Worm (Caenorhabditis elegans) whole organism, L4/young adult: Measurements from ENCODE around the gene cut-6.

Source experiments
- W03F9.2 ChIP-seq: fragments of 150-350 bp; optimal IDR thresholded peaks from 2 replicates; lab custom pipeline; 2014; ENCODE audit warnings: missing biosample characterization, missing genetic modification characterization
- dao-5 ChIP-seq: sonication (generic microtip); optimal IDR thresholded peaks from 2 replicates; lab custom pipeline; 2016; ENCODE audit warnings: missing genotype, missing genetic modification characterization, moderate library complexity, missing compliant biosample characterization
- him-1 ChIP-seq: sonication (generic microtip); optimal IDR thresholded peaks from 2 replicates; lab custom pipeline; 2016; ENCODE audit warnings: missing genotype, missing genetic modification reagents, missing genetic modification characterization, missing compliant biosample characterization

Gene cut-6

ce11 chrIII:10935944-10936343 lies 24.7 kb downstream of the cut-6 start, which contains the start of gene rle-1:
Gene rle-1, plus strand, starts transcription at chrIII:10936244.
- TF ChIP-seq dao-5 (tag; lab: Kevin White, UChicago) (no peak), him-1 (tag; lab: Kevin White, UChicago) (no peak), W03F9.2 (tag; lab: Kevin White, UChicago) (no peak)

- no peak for TF ChIP-seq dao-5 (tag; lab: Kevin White, UChicago)
- TF ChIP-seq him-1 (tag; lab: Kevin White, UChicago): no peak
- no peak for TF ChIP-seq W03F9.2 (tag; lab: Kevin White, UChicago)
Observed at ce11 chrIII:10939184-10939583, 27.9 kb downstream of the cut-6 start.

ce11 chrIII:10942905-10943304 lies 31.6 kb downstream of the cut-6 start:
- TF ChIP-seq him-1 (tag; lab: Kevin White, UChicago) (no peak), dao-5 (tag; lab: Kevin White, UChicago) (no peak), W03F9.2 (tag; lab: Kevin White, UChicago) (no peak)

- TF ChIP-seq him-1 (tag; lab: Kevin White, UChicago) (no peak), W03F9.2 (tag; lab: Kevin White, UChicago) (no peak), dao-5 (tag; lab: Kevin White, UChicago) (no peak)
Observed at ce11 chrIII:10945537-10945936, 34.3 kb downstream of the cut-6 start.

- TF ChIP-seq W03F9.2 (tag; lab: Kevin White, UChicago) (no peak), him-1 (tag; lab: Kevin White, UChicago) (no peak), dao-5 (tag; lab: Kevin White, UChicago) (no peak)
Observed at ce11 chrIII:10947155-10947554, 35.9 kb downstream of the cut-6 start, which contains the start of gene strd-1. Gene strd-1, plus strand, starts transcription at chrIII:10947455.

ce11 chrIII:10951713-10952112 lies 40.5 kb downstream of the cut-6 start:
- TF ChIP-seq him-1 (tag; lab: Kevin White, UChicago): no peak

- TF ChIP-seq W03F9.2 (tag; lab: Kevin White, UChicago): no peak
- TF ChIP-seq dao-5 (tag; lab: Kevin White, UChicago): no peak
- no peak for TF ChIP-seq him-1 (tag; lab: Kevin White, UChicago)
Observed at ce11 chrIII:10953160-10953559, 41.9 kb downstream of the cut-6 start, which contains the start of gene zig-5. Gene zig-5, minus strand, starts transcription at chrIII:10953508.

- TF ChIP-seq dao-5 (tag; lab: Kevin White, UChicago) (no peak), him-1 (tag; lab: Kevin White, UChicago) (no peak), W03F9.2 (tag; lab: Kevin White, UChicago) (no peak)
Observed at ce11 chrIII:10957236-10957635, 46.0 kb downstream of the cut-6 start.

- no peak for TF ChIP-seq dao-5 (tag; lab: Kevin White, UChicago)
- TF ChIP-seq W03F9.2 (tag; lab: Kevin White, UChicago): no peak
- no peak for TF ChIP-seq him-1 (tag; lab: Kevin White, UChicago)
Observed at ce11 chrIII:10957710-10958109, 46.5 kb downstream of the cut-6 start.

ce11 chrIII:10960387-10960786 lies 49.1 kb downstream of the cut-6 start:
- TF ChIP-seq W03F9.2 (tag; lab: Kevin White, UChicago) (no peak), dao-5 (tag; lab: Kevin White, UChicago) (no peak), him-1 (tag; lab: Kevin White, UChicago) (no peak)

- TF ChIP-seq W03F9.2 (tag; lab: Kevin White, UChicago) (no peak), him-1 (tag; lab: Kevin White, UChicago) (no peak), dao-5 (tag; lab: Kevin White, UChicago) (no peak)
Observed at ce11 chrIII:10962910-10963309, 51.6 kb downstream of the cut-6 start.
